Fruit fly (Drosophila melanogaster): ENCODE results near the gene CG18731.

The CG18731 gene

DNA sequence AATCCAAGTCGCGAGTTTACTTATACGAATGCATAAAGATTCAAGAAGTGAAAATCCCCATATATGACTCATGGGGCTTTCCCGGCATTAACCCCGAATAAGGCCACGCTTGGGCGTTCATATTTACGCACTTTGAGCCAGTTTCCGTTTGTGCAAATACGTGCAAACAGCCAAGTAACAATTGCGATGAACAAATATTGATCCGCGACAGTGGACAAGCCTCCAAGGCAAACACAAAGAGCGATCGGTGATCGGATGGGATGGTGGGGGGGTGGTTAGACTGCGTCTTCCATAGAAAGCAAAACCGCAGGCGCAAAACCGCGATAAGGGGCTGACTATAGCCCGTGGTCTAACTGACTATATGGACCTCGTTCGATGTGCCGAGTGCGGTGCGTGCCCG lies 32.4 kb downstream of the CG18731 start (continued):
- peak; percentile 49 for TF ChIP-seq nau (GFP tag; optimal IDR thresholded peaks at IDR 0.05)
- TF ChIP-seq Asciz (GFP tag; optimal IDR thresholded peaks at IDR 0.05): peak; percentile 37
- TF ChIP-seq CG3847 (GFP tag; IDR thresholded peaks at IDR 0.05): no peak
- TF ChIP-seq CG6689 (GFP tag; IDR thresholded peaks at IDR 0.05): peak; percentile 16; the same call in 1 of the 2 replicates
- TF ChIP-seq Sox100B (GFP tag; optimal IDR thresholded peaks at IDR 0.05): no peak
- peak; percentile 14 for TF ChIP-seq CG3281 (GFP tag; optimal IDR thresholded peaks at IDR 0.05)
- TF ChIP-seq CG12071 (GFP tag; optimal IDR thresholded peaks at IDR 0.05): peak; percentile 71
- TF ChIP-seq Dref (GFP tag; IDR thresholded peaks at IDR 0.05): no peak
- 0 out of 3 replicates have a peak, but pooled peaks have one; percentile 30 for TF ChIP-seq CG3726 (GFP tag; IDR thresholded peaks at IDR 0.05)
- peak; percentile 69; the same call in 2 of the 3 replicates for TF ChIP-seq ci (GFP tag; IDR thresholded peaks at IDR 0.05)
- peak; percentile 11 for TF ChIP-seq kay (GFP tag; optimal IDR thresholded peaks at IDR 0.05)
- no peak for TF ChIP-seq aop (GFP tag; IDR thresholded peaks at IDR 0.05)
- no peak for TF ChIP-seq maf-S (GFP tag; optimal IDR thresholded peaks at IDR 0.05)
- no peak for TF ChIP-seq Hand (GFP tag; optimal IDR thresholded peaks at IDR 0.05)
- no peak for TF ChIP-seq ash1 (GFP tag; optimal IDR thresholded peaks at IDR 0.05)
- TF ChIP-seq Rfx (GFP tag; IDR thresholded peaks at IDR 0.05): no peak; the same call in 1 of the 2 replicates
- no peak for TF ChIP-seq CG4617 (GFP tag; optimal IDR thresholded peaks at IDR 0.05; ENCODE audit: borderline replicate concordance)
- TF ChIP-seq sisA (GFP tag; IDR thresholded peaks at IDR 0.05): no peak
- TF ChIP-seq fd64A (GFP tag; optimal IDR thresholded peaks at IDR 0.05): peak; percentile 26
- peak; percentile 18 for TF ChIP-seq caup (GFP tag; optimal IDR thresholded peaks at IDR 0.05; ENCODE audit: severe bottlenecking)
- no peak for TF ChIP-seq CG8478 (optimal IDR thresholded peaks at IDR 0.05)
- TF ChIP-seq Ets97D (GFP tag; optimal IDR thresholded peaks at IDR 0.05): no peak
- TF ChIP-seq CG6791 (GFP tag; IDR thresholded peaks at IDR 0.05; ENCODE audit: partially characterized antibody): no peak
- no peak for TF ChIP-seq chn (GFP tag; optimal IDR thresholded peaks at IDR 0.05)
- TF ChIP-seq Blimp-1 (GFP tag; optimal IDR thresholded peaks at IDR 0.05): no peak
- TF ChIP-seq zf30C (GFP tag; optimal IDR thresholded peaks at IDR 0.05): no peak
- no peak for TF ChIP-seq Hr39 (optimal IDR thresholded peaks at IDR 0.05)
- peak; percentile 67 for TF ChIP-seq wek (GFP tag; optimal IDR thresholded peaks at IDR 0.05)
- no peak for TF ChIP-seq insv (GFP tag; optimal IDR thresholded peaks at IDR 0.05)
- TF ChIP-seq CG3163 (GFP tag; optimal IDR thresholded peaks at IDR 0.05): no peak
- no peak for TF ChIP-seq NC2β (GFP tag; optimal IDR thresholded peaks at IDR 0.05)
- no peak for TF ChIP-seq hbn (GFP tag; IDR thresholded peaks at IDR 0.05; ENCODE audit: partially characterized antibody)
- TF ChIP-seq MBD-R2 (GFP tag; IDR thresholded peaks at IDR 0.05): peak; percentile 13; the same call in 1 of the 2 replicates
- TF ChIP-seq CG11398 (GFP tag; optimal IDR thresholded peaks at IDR 0.05): no peak
- peak; percentile 36 for TF ChIP-seq Drgx (GFP tag; IDR thresholded peaks at IDR 0.05)
- no peak for TF ChIP-seq CG6654 (GFP tag; optimal IDR thresholded peaks at IDR 0.05)
- peak; percentile 7 for TF ChIP-seq Fer1 (GFP tag; optimal IDR thresholded peaks at IDR 0.05)
- TF ChIP-seq ranshi (GFP tag; IDR thresholded peaks at IDR 0.05): 0 out of 2 replicates have a peak, but pooled peaks have one; percentile 38
- no peak for TF ChIP-seq CG4328 (GFP tag; optimal IDR thresholded peaks at IDR 0.05)
- peak; percentile 0 for TF ChIP-seq Deaf1 (tag; optimal IDR thresholded peaks at IDR 0.05)
- TF ChIP-seq E2f1 (GFP tag; IDR thresholded peaks at IDR 0.05): 0 out of 2 replicates have a peak, but pooled peaks have one; percentile 7
- no peak for TF ChIP-seq esg (GFP tag; conservative IDR thresholded peaks at IDR 0.05)
- TF ChIP-seq C15 (GFP tag; IDR thresholded peaks at IDR 0.05): 0 out of 3 replicates have a peak, but pooled peaks have one; percentile 46

All from whole organism, embryonic.